Fruit fly (Drosophila melanogaster) whole organism, embryonic: ENCODE measurements around the gene yellow-e2.

ENCODE experiments used
- CG11085 ChIP-seq: fragments of 200-800 bp; sonication (Bioruptor generic); IDR thresholded peaks from 2 replicates; pipeline ENCODE4 v1.3.6; 2022; ENCODE audit warnings: missing biosample characterization, missing genetic modification characterization
- CG11695 ChIP-seq: fragments of 200-800 bp; sonication (Bioruptor generic); IDR thresholded peaks from 3 replicates; pipeline ENCODE4 v1.3.6; 2022; ENCODE audit warnings: missing biosample characterization, missing genetic modification characterization
- CG12236 ChIP-seq: fragments of 200-800 bp; sonication (Bioruptor generic); optimal IDR thresholded peaks from 2 replicates; lab custom pipeline; 2016; ENCODE audit warnings: missing biosample characterization, missing genetic modification characterization
- CG12391 ChIP-seq: fragments of 200-800 bp; sonication (Bioruptor generic); optimal IDR thresholded peaks from 3 replicates; lab custom pipeline; 2018; ENCODE audit warnings: missing biosample characterization, mild to moderate bottlenecking, missing genetic modification characterization, moderate library complexity
- CG12744 ChIP-seq: fragments of 200-800 bp; sonication (Bioruptor generic); optimal IDR thresholded peaks from 2 replicates; lab custom pipeline; 2016; ENCODE audit warnings: missing biosample characterization, missing genetic modification characterization
- CG14965 ChIP-seq: fragments of 200-800 bp; sonication (Bioruptor generic); optimal IDR thresholded peaks from 2 replicates; lab custom pipeline; 2016; ENCODE audit warnings: missing biosample characterization, missing genetic modification characterization, borderline replicate concordance
- CG15696 ChIP-seq: fragments of 200-800 bp; sonication (Bioruptor generic); optimal IDR thresholded peaks from 2 replicates; lab custom pipeline; 2019; ENCODE audit warnings: missing biosample characterization, mild to moderate bottlenecking, missing genetic modification characterization, moderate library complexity
- CG18262 ChIP-seq: fragments of 200-800 bp; optimal IDR thresholded peaks from 3 replicates; lab custom pipeline; 2019; ENCODE audit warnings: missing biosample characterization, mild to moderate bottlenecking, missing genetic modification characterization, moderate library complexity
- CG2712 ChIP-seq: fragments of 200-800 bp; optimal IDR thresholded peaks from 3 replicates; lab custom pipeline; 2019; ENCODE audit warnings: missing biosample characterization, mild to moderate bottlenecking, missing genetic modification characterization, moderate library complexity
- CG30431 ChIP-seq: fragments of 200-800 bp; sonication (Bioruptor generic); optimal IDR thresholded peaks from 2 replicates; lab custom pipeline; 2017; ENCODE audit warnings: missing biosample characterization, missing genetic modification characterization
- CG32772 ChIP-seq: fragments of 200-800 bp; sonication (Bioruptor generic); IDR thresholded peaks from 2 replicates; pipeline ENCODE4 v1.3.6; 2022; ENCODE audit warnings: missing biosample characterization, missing genetic modification characterization
- CG33213 ChIP-seq: fragments of 200-800 bp; sonication (Bioruptor generic); optimal IDR thresholded peaks from 3 replicates; lab custom pipeline; 2016; ENCODE audit warnings: missing biosample characterization, missing genetic modification characterization
- CG3995 ChIP-seq: fragments of 200-800 bp; sonication (Bioruptor generic); optimal IDR thresholded peaks from 3 replicates; lab custom pipeline; 2016; ENCODE audit warnings: missing biosample characterization, missing genetic modification characterization
- CG9437 ChIP-seq: fragments of 200-800 bp; sonication (Bioruptor generic); optimal IDR thresholded peaks from 2 replicates; lab custom pipeline; 2018; ENCODE audit warnings: missing biosample characterization, mild to moderate bottlenecking, missing genetic modification characterization
- E2f2 ChIP-seq: fragments of 200-800 bp; sonication (Bioruptor generic); IDR thresholded peaks from 2 replicates; pipeline ENCODE4 v1.3.6; 2022; ENCODE audit warnings: missing biosample characterization, missing genetic modification characterization
- Fer1 ChIP-seq: fragments of 200-800 bp; sonication (Bioruptor generic); optimal IDR thresholded peaks from 2 replicates; lab custom pipeline; 2017; ENCODE audit warnings: missing biosample characterization, mild to moderate bottlenecking, missing genetic modification characterization
- Lhr ChIP-seq: fragments of 200-800 bp; sonication (Bioruptor generic); optimal IDR thresholded peaks from 3 replicates; lab custom pipeline; 2017; ENCODE audit warnings: mild to moderate bottlenecking, missing biosample characterization, missing genetic modification reagents, missing genetic modification characterization
- MESR4 ChIP-seq: fragments of 200-800 bp; sonication (Bioruptor generic); optimal IDR thresholded peaks from 2 replicates; lab custom pipeline; 2018; ENCODE audit warnings: missing biosample characterization, mild to moderate bottlenecking, missing genetic modification characterization, moderate library complexity
- Myb ChIP-seq: fragments of 200-800 bp; sonication (Bioruptor generic); optimal IDR thresholded peaks from 2 replicates; lab custom pipeline; 2016; ENCODE audit warnings: missing biosample characterization, missing genetic modification characterization
- NC2α ChIP-seq: fragments of 200-800 bp; sonication (Bioruptor generic); optimal IDR thresholded peaks from 2 replicates; lab custom pipeline; 2016; ENCODE audit warnings: missing biosample characterization, missing genetic modification characterization
- Oli ChIP-seq: fragments of 200-800 bp; sonication (Bioruptor generic); optimal IDR thresholded peaks from 2 replicates; lab custom pipeline; 2018; ENCODE audit warnings: missing biosample characterization, mild to moderate bottlenecking, missing genetic modification characterization, moderate library complexity
- Rx ChIP-seq: fragments of 200-800 bp; sonication (Bioruptor generic); IDR thresholded peaks from 2 replicates; pipeline ENCODE4 v1.3.6; 2022; ENCODE audit warnings: missing biosample characterization, missing genetic modification characterization
- Side ChIP-seq: fragments of 200-800 bp; sonication (Bioruptor generic); optimal IDR thresholded peaks from 2 replicates; lab custom pipeline; 2016; ENCODE audit warnings: missing biosample characterization, missing genetic modification characterization
- Stat92E ChIP-seq, 3 experiments: fragments of >200 bp in 2 of 3; fragments of 200-800 bp in 1 of 3; sonication (Bioruptor generic) in 1 of 3; optimal IDR thresholded peaks; 2 replicates each; lab custom pipeline; 2017 to 2019; ENCODE audit warnings: missing biosample characterization in 3 of 3, missing genetic modification characterization in 3 of 3, mild to moderate bottlenecking in 1 of 3, moderate library complexity in 1 of 3
- Trl ChIP-seq, 3 experiments: fragments of >200 bp in 2 of 3; fragments of 200-800 bp in 1 of 3; sonication (Bioruptor generic) in 1 of 3; optimal IDR thresholded peaks; 2 replicates in 1 of 3; 3 replicates in 2 of 3; lab custom pipeline; 2016 to 2017; ENCODE audit warnings: missing biosample characterization in 1 of 3, missing genetic modification characterization in 1 of 3
- bigmax ChIP-seq: fragments of 200-800 bp; sonication (Bioruptor generic); optimal IDR thresholded peaks from 2 replicates; lab custom pipeline; 2018; ENCODE audit warnings: missing biosample characterization, mild to moderate bottlenecking, missing genetic modification characterization
- chm ChIP-seq: fragments of 200-800 bp; sonication (Bioruptor generic); IDR thresholded peaks from 2 replicates; pipeline ENCODE4 v1.3.6; 2022; ENCODE audit warnings: missing biosample characterization, missing genetic modification characterization
- dpn ChIP-seq, 2 experiments: fragments of 200-800 bp; sonication (Bioruptor generic); optimal IDR thresholded peaks; 3 replicates each; lab custom pipeline; 2016; ENCODE audit warnings: missing biosample characterization in 2 of 2, missing genetic modification characterization in 2 of 2
- gsb ChIP-seq: fragments of 200-800 bp; sonication (Bioruptor generic); IDR thresholded peaks from 2 replicates; pipeline ENCODE4 v1.3.6; 2022; ENCODE audit warnings: missing biosample characterization, missing genetic modification characterization
- nerfin-2 ChIP-seq: fragments of 200-800 bp; sonication (Bioruptor generic); IDR thresholded peaks from 2 replicates; pipeline ENCODE4 v1.3.6; 2022; ENCODE audit warnings: missing biosample characterization, missing genetic modification characterization; ENCODE audit not compliant: partially characterized antibody
- pum ChIP-seq: fragments of 200-800 bp; sonication (Bioruptor generic); optimal IDR thresholded peaks from 2 replicates; lab custom pipeline; 2016; ENCODE audit warnings: missing biosample characterization, missing genetic modification characterization
- pzg ChIP-seq: fragments of 200-800 bp; sonication (Bioruptor generic); optimal IDR thresholded peaks from 3 replicates; lab custom pipeline; 2018; ENCODE audit warnings: missing biosample characterization, mild to moderate bottlenecking, missing genetic modification characterization, moderate library complexity
- scrt ChIP-seq: fragments of 200-800 bp; sonication (Bioruptor generic); optimal IDR thresholded peaks from 2 replicates; lab custom pipeline; 2018; ENCODE audit warnings: missing biosample characterization, mild to moderate bottlenecking, missing genetic modification characterization, moderate library complexity
- slbo ChIP-seq: fragments of 200-800 bp; sonication (Bioruptor generic); IDR thresholded peaks from 2 replicates; pipeline ENCODE4 v1.3.6; 2022; ENCODE audit warnings: missing biosample characterization, missing genetic modification characterization
- sna ChIP-seq: fragments of 200-800 bp; sonication (Bioruptor generic); IDR thresholded peaks from 2 replicates; pipeline ENCODE4 v1.3.6; 2022; ENCODE audit warnings: missing biosample characterization, missing genetic modification characterization; ENCODE audit not compliant: partially characterized antibody
- so ChIP-seq: fragments of 200-800 bp; sonication (Bioruptor generic); IDR thresholded peaks from 3 replicates; pipeline ENCODE4 v1.3.6; 2022; ENCODE audit warnings: missing biosample characterization, missing genetic modification characterization
- sqz ChIP-seq: fragments of 200-800 bp; sonication (Bioruptor generic); optimal IDR thresholded peaks from 3 replicates; lab custom pipeline; 2018; ENCODE audit warnings: missing biosample characterization, mild to moderate bottlenecking, missing genetic modification characterization
- toy ChIP-seq: fragments of 200-800 bp; sonication (Bioruptor generic); IDR thresholded peaks from 2 replicates; pipeline ENCODE4 v1.3.6; 2022; ENCODE audit warnings: missing biosample characterization, missing genetic modification characterization
- trem ChIP-seq: fragments of 200-800 bp; optimal IDR thresholded peaks from 3 replicates; lab custom pipeline; 2019; ENCODE audit warnings: missing biosample characterization, mild to moderate bottlenecking, missing genetic modification characterization, moderate library complexity

yellow-e2 gene

dm6 chr3R:13434325-13435168 lies 27.7 kb upstream of the yellow-e2 start, which contains the start of gene yrt (continued):
- TF ChIP-seq chm (GFP tag; lab: Robert Waterston, UW) (no peak), CG9437 (GFP tag; lab: Kevin White, UChicago) (no peak), sqz (GFP tag; lab: Kevin White, UChicago) (peak; percentile 38), gsb (GFP tag; lab: Robert Waterston, UW) (no peak), so (GFP tag; lab: Robert Waterston, UW) (0 out of 3 replicates have a peak, but pooled peaks have one; percentile 21), E2f2 (peak; percentile 59), CG32772 (GFP tag; lab: Robert Waterston, UW) (no peak), pzg (GFP tag; lab: Kevin White, UChicago) (peak; percentile 90), CG15696 (tag; lab: Kevin White, UChicago) (peak; percentile 13), CG12744 (GFP tag; lab: Kevin White, UChicago) (no peak), CG11695 (GFP tag; lab: Robert Waterston, UW) (no peak), pum (GFP tag; lab: Kevin White, UChicago) (no peak), Myb (GFP tag; lab: Kevin White, UChicago) (peak; percentile 46), Fer1 (peak; percentile 16), slbo (GFP tag; lab: Robert Waterston, UW) (0 out of 2 replicates have a peak, but pooled peaks have one; percentile 4), CG12391 (tag; lab: Kevin White, UChicago) (peak; percentile 19), Rx (no peak), CG18262 (tag; lab: Kevin White, UChicago) (peak; percentile 5), Oli (tag; lab: Kevin White, UChicago) (no peak), nerfin-2 (GFP tag; lab: Robert Waterston, UW) (no peak), dpn (GFP tag; optimal IDR thresholded peaks at IDR 0.05; lab: Kevin White, UChicago) (peak in 1 of 2 experiments; percentile 8), toy (GFP tag; lab: Robert Waterston, UW) (no peak), Stat92E (GFP tag; optimal IDR thresholded peaks at IDR 0.05; lab: Kevin White, UChicago) (peak in 1 of 3 experiments; percentile 43), bigmax (GFP tag; lab: Kevin White, UChicago) (no peak), CG2712 (tag; lab: Kevin White, UChicago) (peak; percentile 28), MESR4 (GFP tag; lab: Kevin White, UChicago) (peak; percentile 78), CG30431 (GFP tag; lab: Kevin White, UChicago) (no peak), sna (no peak), Side (GFP tag; lab: Kevin White, UChicago) (no peak), CG14965 (GFP tag; lab: Kevin White, UChicago) (no peak), Trl (optimal IDR thresholded peaks at IDR 0.05; lab: Kevin White, UChicago) (no peak), Trl (GFP tag; optimal IDR thresholded peaks at IDR 0.05; lab: Kevin White, UChicago) (no peak), CG33213 (GFP tag; lab: Kevin White, UChicago) (peak; percentile 41), trem (tag; lab: Kevin White, UChicago) (peak; percentile 69), scrt (GFP tag; lab: Kevin White, UChicago) (peak; percentile 11), NC2α (GFP tag; lab: Kevin White, UChicago) (no peak), CG11085 (GFP tag; lab: Robert Waterston, UW) (no peak), CG12236 (GFP tag; lab: Kevin White, UChicago) (no peak), CG3995 (GFP tag; lab: Kevin White, UChicago) (no peak), Lhr (GFP tag; lab: Kevin White, UChicago) (peak; percentile 85)
- TF ChIP-seq, all 482 proteins: peak for 81
